Fruit fly (Drosophila melanogaster): Measurements from ENCODE around the gene TyrRII.
A peak's percentile ranks its signal among the peaks of the same experiment; 100 is the strongest.

The TyrRII gene

DNA sequence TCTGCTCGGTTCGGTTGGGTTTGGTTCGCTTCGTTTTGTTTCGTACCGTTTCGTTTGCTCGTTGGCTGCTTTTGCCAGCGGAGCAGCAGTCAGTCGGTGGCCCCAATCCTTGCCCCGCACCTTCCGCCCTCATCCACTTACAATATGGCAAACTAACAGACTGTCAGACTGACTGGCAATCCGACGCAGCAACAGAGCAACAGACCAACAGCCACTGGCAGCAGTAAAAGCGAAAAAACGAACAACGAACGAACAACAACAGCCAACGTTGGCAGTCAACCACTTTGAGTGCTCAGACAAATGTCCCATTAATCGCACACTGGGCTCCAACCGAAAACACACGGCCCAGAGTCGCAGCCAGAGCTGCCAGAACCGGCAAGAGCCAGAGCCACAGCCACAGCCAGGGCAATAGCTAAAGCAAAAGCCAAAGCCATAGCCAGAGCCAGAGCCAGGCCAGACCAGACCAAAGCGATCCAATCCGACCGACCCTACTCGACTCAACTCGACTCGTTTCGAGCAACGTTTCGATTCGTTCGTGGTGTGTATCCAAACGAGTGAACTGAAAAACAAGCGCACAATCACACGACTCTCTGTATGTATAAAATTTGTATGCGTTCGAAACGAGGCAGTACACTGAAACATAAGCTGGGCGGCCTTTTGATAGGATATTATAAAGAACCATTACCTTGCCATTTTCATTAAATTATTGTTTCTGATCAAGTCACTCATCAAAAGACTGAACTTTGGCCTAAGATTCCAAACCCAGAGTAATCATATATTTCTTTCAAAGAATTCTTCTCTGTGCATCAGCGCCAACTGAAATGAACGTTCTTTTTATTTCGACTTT is 32.5 kb upstream of the TyrRII start (continued):
- TF ChIP-seq dl (GFP tag; optimal IDR thresholded peaks at IDR 0.05; ENCODE audit: insufficient read depth in 1 of 2, partially characterized antibody in 2 of 2): no peak
- peak; percentile 76 for TF ChIP-seq jim (GFP tag; optimal IDR thresholded peaks at IDR 0.05)

dm6 chr3R:17704538-17704854 is 31.9 kb upstream of the TyrRII start:
- TF ChIP-seq fru (GFP tag; optimal IDR thresholded peaks at IDR 0.05): peak; percentile 54
- TF ChIP-seq dl (GFP tag; optimal IDR thresholded peaks at IDR 0.05; ENCODE audit: insufficient read depth in 1 of 2, partially characterized antibody in 2 of 2): peak in 1 of 2 experiments; percentile 14
- no peak for TF ChIP-seq Dfd (GFP tag; optimal IDR thresholded peaks at IDR 0.05)
- TF ChIP-seq Rel (GFP tag; optimal IDR thresholded peaks at IDR 0.05): no peak
- peak; percentile 41 for TF ChIP-seq Rel (tag; optimal IDR thresholded peaks at IDR 0.05)

- TF ChIP-seq h (GFP tag; optimal IDR thresholded peaks at IDR 0.05): no peak
- no peak for TF ChIP-seq Rel (GFP tag; optimal IDR thresholded peaks at IDR 0.05)
- peak; percentile 93 for TF ChIP-seq Rel (tag; optimal IDR thresholded peaks at IDR 0.05)
- TF ChIP-seq Mio (GFP tag; optimal IDR thresholded peaks at IDR 0.05): no peak
Observed at dm6 chr3R:17705140-17705539, 31.3 kb upstream of the TyrRII start.

dm6 chr3R:17705899-17706831 is 30.2 kb upstream of the TyrRII start:
- TF ChIP-seq CrebA (GFP tag; optimal IDR thresholded peaks at IDR 0.05; ENCODE audit: borderline replicate concordance) (peak; percentile 90), tai (GFP tag; optimal IDR thresholded peaks at IDR 0.05) (peak; percentile 13), woc (GFP tag; optimal IDR thresholded peaks at IDR 0.05) (peak; percentile 19), Jra (GFP tag; optimal IDR thresholded peaks at IDR 0.05) (no peak), Hnf4 (GFP tag; optimal IDR thresholded peaks at IDR 0.05) (peak; percentile 25), CG9705 (GFP tag; optimal IDR thresholded peaks at IDR 0.05) (no peak), dl (GFP tag; optimal IDR thresholded peaks at IDR 0.05; ENCODE audit: insufficient read depth in 1 of 2, partially characterized antibody in 2 of 2) (no peak), brk (GFP tag; optimal IDR thresholded peaks at IDR 0.05) (peak; percentile 25), sv (GFP tag; optimal IDR thresholded peaks at IDR 0.05) (no peak), Dfd (GFP tag; optimal IDR thresholded peaks at IDR 0.05) (no peak), dmrt93B (GFP tag; optimal IDR thresholded peaks at IDR 0.05) (no peak), HLH106 (tag; optimal IDR thresholded peaks at IDR 0.05) (no peak), OdsH (GFP tag; optimal IDR thresholded peaks at IDR 0.05) (peak; percentile 37), jim (GFP tag; optimal IDR thresholded peaks at IDR 0.05) (peak; percentile 22), psq (GFP tag; optimal IDR thresholded peaks at IDR 0.05) (peak; percentile 87), Rel (GFP tag; optimal IDR thresholded peaks at IDR 0.05) (no peak), Rel (tag; optimal IDR thresholded peaks at IDR 0.05) (peak; percentile 90), foxo (GFP tag; optimal IDR thresholded peaks at IDR 0.05) (peak in 1 of 2 experiments; percentile 17), GATAd (GFP tag; optimal IDR thresholded peaks at IDR 0.05) (no peak), h (GFP tag; optimal IDR thresholded peaks at IDR 0.05) (peak; percentile 52), fru (GFP tag; optimal IDR thresholded peaks at IDR 0.05) (peak; percentile 13)

DNA sequence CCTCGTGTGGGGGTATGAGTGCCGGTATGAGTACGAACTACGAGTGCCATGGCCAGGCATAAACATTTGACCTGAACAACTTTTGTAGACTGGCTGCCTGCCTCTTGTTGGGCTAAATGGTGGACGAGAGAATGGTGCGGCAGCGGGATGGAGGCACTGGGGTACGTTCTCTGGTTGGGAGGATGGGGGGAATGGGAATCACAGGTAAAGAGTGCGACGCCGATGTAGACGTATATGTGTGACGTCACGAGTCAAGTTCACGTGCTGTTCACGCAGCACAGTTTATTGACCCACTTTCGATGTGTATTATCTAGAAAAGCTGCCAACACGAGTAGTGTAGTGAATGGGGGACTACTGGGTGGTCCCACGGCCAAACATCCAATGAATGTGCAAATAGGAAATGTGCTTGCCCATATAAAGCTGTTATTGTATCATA is 29.4 kb upstream of the TyrRII start:
- no peak for TF ChIP-seq dmrt93B (GFP tag; optimal IDR thresholded peaks at IDR 0.05)
- no peak for TF ChIP-seq sage (GFP tag; optimal IDR thresholded peaks at IDR 0.05)
- TF ChIP-seq Hr83 (GFP tag; optimal IDR thresholded peaks at IDR 0.05; ENCODE audit: poor library complexity, severe bottlenecking): no peak
- no peak for TF ChIP-seq Jra (GFP tag; optimal IDR thresholded peaks at IDR 0.05)
- no peak for TF ChIP-seq br (GFP tag; optimal IDR thresholded peaks at IDR 0.05)
- no peak for TF ChIP-seq jim (GFP tag; optimal IDR thresholded peaks at IDR 0.05)
- no peak for TF ChIP-seq ey (GFP tag; optimal IDR thresholded peaks at IDR 0.05)
- no peak for TF ChIP-seq fru (GFP tag; optimal IDR thresholded peaks at IDR 0.05)
- no peak for TF ChIP-seq psq (GFP tag; optimal IDR thresholded peaks at IDR 0.05)
- TF ChIP-seq CG9705 (GFP tag; optimal IDR thresholded peaks at IDR 0.05): no peak
- TF ChIP-seq Sp1 (GFP tag; optimal IDR thresholded peaks at IDR 0.05): no peak
- no peak for TF ChIP-seq Hr78 (GFP tag; optimal IDR thresholded peaks at IDR 0.05)
- TF ChIP-seq CG32264 (GFP tag; optimal IDR thresholded peaks at IDR 0.05): no peak
- TF ChIP-seq h (GFP tag; optimal IDR thresholded peaks at IDR 0.05): no peak
- TF ChIP-seq Mio (GFP tag; optimal IDR thresholded peaks at IDR 0.05): no peak

All from whole organism, wandering third instar larva.